Fruit fly (Drosophila melanogaster) S2 (cell line): Measurements from ENCODE around the gene CG13060.

Source experiments
- CG8478 ChIP-seq: fragments of >200 bp; optimal IDR thresholded peaks from 2 replicates; lab custom pipeline; 2018
- CTCF ChIP-seq, 2 experiments: fragments of >200 bp; optimal IDR thresholded peaks; 2 replicates each; lab custom pipeline; 2018

dm6 chr3L:16288322-16288721 lies 31.3 kb upstream of the CG13060 start, which contains the start of gene CG13046:
- no peak for TF ChIP-seq CG8478 (lab: Kevin White, UChicago)
- no peak for TF ChIP-seq CTCF (optimal IDR thresholded peaks at IDR 0.05; lab: Kevin White, UChicago)
